Worm (Caenorhabditis elegans): ENCODE measurements around the gene str-94.
A peak's percentile ranks its signal among the peaks of the same experiment; 100 is the strongest.

Gene str-94

ce11 chrV:9273587-9273986 lies 24.5 kb upstream of the str-94 start (continued):
- TF ChIP-seq aly-2 (tag; optimal IDR thresholded peaks at IDR 0.05) (no peak), elt-2 (tag; optimal IDR thresholded peaks at IDR 0.05) (no peak), nhr-67 (tag; optimal IDR thresholded peaks at IDR 0.05) (no peak), nhr-28 (tag; optimal IDR thresholded peaks at IDR 0.05) (no peak), sea-2 (GFP tag; optimal IDR thresholded peaks at IDR 0.05) (no peak)

- no peak for TF ChIP-seq R02D3.7 (tag; optimal IDR thresholded peaks at IDR 0.05)
Observed at ce11 chrV:9272624-9273023, 23.5 kb upstream of the str-94 start.

DNA sequence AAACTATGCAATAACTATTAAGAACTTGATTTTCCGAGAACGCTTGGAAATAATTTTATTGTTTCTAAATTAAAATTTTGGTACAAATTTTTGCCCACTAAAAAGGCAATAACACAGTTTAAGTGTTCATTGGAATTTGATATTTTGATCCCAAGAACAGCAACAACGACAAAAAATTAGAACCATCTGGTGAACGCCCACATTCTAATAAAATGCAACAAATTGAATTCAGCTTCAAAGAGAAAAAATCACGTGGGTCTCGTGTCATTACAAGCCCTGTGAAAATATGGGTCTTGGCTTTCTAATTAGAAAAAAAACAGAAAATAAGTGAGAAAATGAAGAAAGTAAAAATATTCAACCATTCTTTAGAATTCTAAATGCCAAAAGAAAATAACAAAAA lies 22.7 kb upstream of the str-94 start:
- TF ChIP-seq ama-1 (optimal IDR thresholded peaks at IDR 0.05) (no peak), nhr-28 (tag; optimal IDR thresholded peaks at IDR 0.05) (no peak), nhr-11 (tag; optimal IDR thresholded peaks at IDR 0.05) (no peak), unc-39 (tag; optimal IDR thresholded peaks at IDR 0.05) (no peak), elt-3 (tag; optimal IDR thresholded peaks at IDR 0.05) (no peak), egl-27 (tag; optimal IDR thresholded peaks at IDR 0.05) (no peak), skn-1 (tag; optimal IDR thresholded peaks at IDR 0.05) (no peak)

DNA sequence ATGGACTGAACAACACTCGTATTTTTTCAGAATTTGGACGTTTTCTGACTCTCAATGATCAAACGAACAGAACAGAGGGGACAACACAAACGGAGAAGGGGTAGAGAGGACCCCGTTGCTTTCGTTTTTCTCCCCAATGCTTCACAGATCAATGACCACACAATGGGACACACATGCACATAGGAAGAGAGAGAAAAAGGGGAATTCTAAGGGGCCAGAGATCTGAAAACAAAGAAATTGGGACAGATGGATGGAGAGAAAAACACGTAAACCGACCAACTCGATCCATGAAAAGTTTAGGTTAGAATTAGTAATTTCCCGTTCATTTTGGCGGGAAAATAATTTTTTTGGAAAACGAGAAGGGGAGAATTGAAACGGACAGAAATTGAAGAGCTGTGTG lies 21.3 kb upstream of the str-94 start:
- no peak for TF ChIP-seq nhr-12 (tag; optimal IDR thresholded peaks at IDR 0.05)
- TF ChIP-seq nfya-1 (tag; optimal IDR thresholded peaks at IDR 0.05; ENCODE audit: insufficient read depth): peak; percentile 34

- no peak for TF ChIP-seq egl-27 (tag; optimal IDR thresholded peaks at IDR 0.05)
- no peak for TF ChIP-seq nhr-23 (tag; optimal IDR thresholded peaks at IDR 0.05)
- no peak for TF ChIP-seq elt-3 (tag; optimal IDR thresholded peaks at IDR 0.05)
- TF ChIP-seq fkh-2 (tag; optimal IDR thresholded peaks at IDR 0.05): no peak
- TF ChIP-seq mdl-1 (tag; optimal IDR thresholded peaks at IDR 0.05): no peak
- no peak for TF ChIP-seq ceh-28 (tag; optimal IDR thresholded peaks at IDR 0.05)
- TF ChIP-seq lsy-12 (tag; optimal IDR thresholded peaks at IDR 0.05): no peak
- TF ChIP-seq nhr-12 (tag; optimal IDR thresholded peaks at IDR 0.05): no peak
- TF ChIP-seq hmg-11 (tag; optimal IDR thresholded peaks at IDR 0.05): no peak
- TF ChIP-seq nhr-25 (tag; optimal IDR thresholded peaks at IDR 0.05): no peak
- TF ChIP-seq sea-2 (GFP tag; optimal IDR thresholded peaks at IDR 0.05): no peak
- TF ChIP-seq eor-1 (tag; optimal IDR thresholded peaks at IDR 0.05): no peak
Observed at ce11 chrV:9268202-9268601, 19.1 kb upstream of the str-94 start.

- no peak for TF ChIP-seq ceh-28 (tag; optimal IDR thresholded peaks at IDR 0.05)
- no peak for TF ChIP-seq tbx-2 (tag; optimal IDR thresholded peaks at IDR 0.05)
- no peak for TF ChIP-seq egl-5 (tag; optimal IDR thresholded peaks at IDR 0.05)
- no peak for TF ChIP-seq nhr-25 (tag; optimal IDR thresholded peaks at IDR 0.05)
- TF ChIP-seq ZK546.5 (tag; optimal IDR thresholded peaks at IDR 0.05): no peak
- TF ChIP-seq sea-2 (GFP tag; optimal IDR thresholded peaks at IDR 0.05): no peak
- TF ChIP-seq daf-12 (tag; optimal IDR thresholded peaks at IDR 0.05): no peak
- no peak for TF ChIP-seq nhr-67 (tag; optimal IDR thresholded peaks at IDR 0.05)
- no peak for TF ChIP-seq nhr-23 (tag; optimal IDR thresholded peaks at IDR 0.05)
- TF ChIP-seq zag-1 (tag; optimal IDR thresholded peaks at IDR 0.05): no peak
- TF ChIP-seq elt-1 (tag; optimal IDR thresholded peaks at IDR 0.05): no peak
- TF ChIP-seq nhr-76 (tag; optimal IDR thresholded peaks at IDR 0.05): no peak
- TF ChIP-seq ztf-4 (tag; optimal IDR thresholded peaks at IDR 0.05): no peak
Observed at ce11 chrV:9266399-9266798, 17.3 kb upstream of the str-94 start, which contains the start of gene slc-17.7. Gene slc-17.7, minus strand, starts transcription at chrV:9266499.

DNA sequence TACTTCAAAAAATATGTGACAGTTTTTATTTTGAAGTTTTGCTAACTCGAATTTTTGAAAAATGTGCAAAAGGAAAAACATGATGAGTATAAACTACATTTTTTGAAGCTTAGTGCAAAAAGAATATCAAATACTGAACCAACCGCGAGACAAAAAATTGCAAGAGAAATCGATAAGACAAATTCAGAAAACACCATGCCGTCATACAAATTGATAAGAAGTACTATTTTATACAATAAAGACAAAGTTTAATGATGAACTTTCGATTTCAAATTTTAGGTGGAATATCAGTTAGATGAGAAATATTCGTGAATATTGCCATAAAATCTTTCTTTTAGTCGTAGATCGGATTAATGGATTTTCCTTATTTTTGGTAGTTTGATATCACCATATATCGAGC lies 13.6 kb upstream of the str-94 start:
- no peak for TF ChIP-seq nhr-237 (tag; optimal IDR thresholded peaks at IDR 0.05)
- peak; percentile 50 for TF ChIP-seq elt-2 (tag; optimal IDR thresholded peaks at IDR 0.05)
- TF ChIP-seq pqm-1 (tag; optimal IDR thresholded peaks at IDR 0.05): peak; percentile 70

Data from whole organism, L3 larva.